Fruit fly (Drosophila melanogaster) whole organism, adult: Measurements from ENCODE around the gene Ykt6.
A peak's percentile ranks its signal among the peaks of the same experiment; 100 is the strongest.

Experiments used
- CG11617 ChIP-seq: fragments of 200-800 bp; sonication (Bioruptor generic); optimal IDR thresholded peaks from 2 replicates; lab custom pipeline; 2017; ENCODE audit warnings: mild to moderate bottlenecking, missing biosample characterization, missing genetic modification reagents, missing genetic modification characterization
- CG12768 ChIP-seq: fragments of 200-800 bp; sonication (Bioruptor generic); optimal IDR thresholded peaks from 2 replicates; lab custom pipeline; 2017; ENCODE audit warnings: missing biosample characterization, missing genetic modification characterization, mild to moderate bottlenecking, moderate library complexity, missing genetic modification reagents
- CG14711 ChIP-seq: fragments of 200-800 bp; sonication (Bioruptor generic); optimal IDR thresholded peaks from 2 replicates; lab custom pipeline; 2018; ENCODE audit warnings: missing biosample characterization, mild to moderate bottlenecking, missing genetic modification characterization, moderate library complexity
- CG1620 ChIP-seq: fragments of 200-800 bp; sonication (Bioruptor generic); optimal IDR thresholded peaks from 2 replicates; lab custom pipeline; 2016; ENCODE audit warnings: missing biosample characterization, missing genetic modification characterization
- CG33017 ChIP-seq: fragments of 200-800 bp; sonication (Bioruptor generic); optimal IDR thresholded peaks from 2 replicates; lab custom pipeline; 2018; ENCODE audit warnings: missing biosample characterization, mild to moderate bottlenecking, missing genetic modification characterization, moderate library complexity
- CG5204 ChIP-seq: fragments of 200-800 bp; sonication (Bioruptor generic); optimal IDR thresholded peaks from 2 replicates; lab custom pipeline; 2016; ENCODE audit warnings: missing biosample characterization, missing genetic modification characterization
- CG7045 ChIP-seq: fragments of 200-800 bp; sonication (Bioruptor generic); optimal IDR thresholded peaks from 2 replicates; lab custom pipeline; 2017; ENCODE audit warnings: missing biosample characterization, mild to moderate bottlenecking, missing genetic modification characterization
- CG7101 ChIP-seq: fragments of 200-800 bp; sonication (Bioruptor generic); optimal IDR thresholded peaks from 2 replicates; lab custom pipeline; 2018; ENCODE audit warnings: missing biosample characterization, mild to moderate bottlenecking, missing genetic modification characterization, moderate library complexity
- Clk ChIP-seq: fragments of 200-800 bp; sonication (Bioruptor generic); optimal IDR thresholded peaks from 2 replicates; lab custom pipeline; 2017; ENCODE audit warnings: missing biosample characterization, missing genetic modification characterization
- Crg-1 ChIP-seq: fragments of 200-800 bp; sonication (Bioruptor generic); optimal IDR thresholded peaks from 2 replicates; lab custom pipeline; 2016; ENCODE audit warnings: missing biosample characterization, missing genetic modification characterization
- Hr96 ChIP-seq: fragments of 200-800 bp; sonication (Bioruptor generic); optimal IDR thresholded peaks from 2 replicates; lab custom pipeline; 2016; ENCODE audit warnings: missing biosample characterization, missing genetic modification characterization
- Mnt ChIP-seq: fragments of 200-800 bp; sonication (Bioruptor generic); optimal IDR thresholded peaks from 2 replicates; lab custom pipeline; 2016; ENCODE audit warnings: missing biosample characterization, mild to moderate bottlenecking, missing genetic modification characterization
- bab1 ChIP-seq: fragments of 200-800 bp; sonication (Bioruptor generic); optimal IDR thresholded peaks from 3 replicates; lab custom pipeline; 2019; ENCODE audit warnings: missing biosample characterization, mild to moderate bottlenecking, missing genetic modification characterization, moderate library complexity
- cic ChIP-seq: fragments of 200-800 bp; sonication (Bioruptor generic); optimal IDR thresholded peaks from 2 replicates; lab custom pipeline; 2017; ENCODE audit warnings: missing biosample characterization, mild to moderate bottlenecking, missing genetic modification characterization, moderate library complexity
- cnc ChIP-seq, 2 experiments: fragments of >200 bp; optimal IDR thresholded peaks; 2 replicates each; lab custom pipeline; 2017
- kay ChIP-seq: fragments of 200-800 bp; sonication (Bioruptor generic); peaks from one replicate; lab custom pipeline; 2016; ENCODE audit warnings: missing biosample characterization, missing genetic modification characterization, borderline replicate concordance
- ovo ChIP-seq: fragments of 200-800 bp; sonication (Bioruptor generic); optimal IDR thresholded peaks from 2 replicates; lab custom pipeline; 2016; ENCODE audit warnings: missing biosample characterization, missing genetic modification characterization
- pad ChIP-seq: fragments of 200-800 bp; sonication (Bioruptor generic); optimal IDR thresholded peaks from 3 replicates; lab custom pipeline; 2017; ENCODE audit warnings: missing biosample characterization, missing genetic modification characterization, mild to moderate bottlenecking, moderate library complexity, missing genetic modification reagents
- tj ChIP-seq: fragments of 200-800 bp; sonication (Bioruptor generic); optimal IDR thresholded peaks from 3 replicates; lab custom pipeline; 2017; ENCODE audit warnings: missing biosample characterization, mild to moderate bottlenecking, missing genetic modification characterization, moderate library complexity
- toe ChIP-seq: fragments of 200-800 bp; sonication (Bioruptor generic); optimal IDR thresholded peaks from 2 replicates; lab custom pipeline; 2016; ENCODE audit warnings: missing biosample characterization, missing genetic modification characterization

Gene Ykt6

dm6 chrX:7935798-7936572, 15.8 kb downstream of the Ykt6 start, which contains the start of gene Ubr3:
Gene Ubr3 (plus strand): TSS chrX:7935896.
- TF ChIP-seq Mnt (peak; percentile 76), CG7045 (no peak), cic (GFP tag; lab: Kevin White, UChicago) (peak; percentile 47), Crg-1 (GFP tag; lab: Kevin White, UChicago) (peak; percentile 25), Hr96 (GFP tag; lab: Kevin White, UChicago) (no peak), CG5204 (GFP tag; lab: Kevin White, UChicago) (no peak), ovo (GFP tag; lab: Kevin White, UChicago) (no peak), bab1 (GFP tag; lab: Kevin White, UChicago) (peak; percentile 8), toe (no peak), CG33017 (tag; lab: Kevin White, UChicago) (no peak), kay (no peak), Clk (GFP tag; lab: Kevin White, UChicago) (no peak), CG1620 (GFP tag; lab: Kevin White, UChicago) (peak; percentile 48), pad (peak; percentile 49), CG12768 (no peak), tj (GFP tag; lab: Kevin White, UChicago) (peak; percentile 27), CG11617 (GFP tag; lab: Kevin White, UChicago) (peak; percentile 66), cnc (optimal IDR thresholded peaks at IDR 0.05; lab: Kevin White, UChicago) (no peak), CG7101 (tag; lab: Kevin White, UChicago) (peak; percentile 7), CG14711 (no peak)

dm6 chrX:7937588-7938481, 17.6 kb downstream of the Ykt6 start:
- peak; percentile 71 for TF ChIP-seq Clk (GFP tag; lab: Kevin White, UChicago)
- TF ChIP-seq CG1620 (GFP tag; lab: Kevin White, UChicago), result peak; percentile 79
- peak; percentile 64 for TF ChIP-seq bab1 (GFP tag; lab: Kevin White, UChicago)
- peak; percentile 92 for TF ChIP-seq CG11617 (GFP tag; lab: Kevin White, UChicago)
- TF ChIP-seq kay, result no peak
- TF ChIP-seq Crg-1 (GFP tag; lab: Kevin White, UChicago), result peak; percentile 79
- peak; percentile 89 for TF ChIP-seq pad
- TF ChIP-seq toe, result peak; percentile 60
- peak; percentile 50 for TF ChIP-seq CG14711
- TF ChIP-seq CG7101 (tag; lab: Kevin White, UChicago), result peak; percentile 75
- TF ChIP-seq cnc (optimal IDR thresholded peaks at IDR 0.05; lab: Kevin White, UChicago), result no peak
- peak; percentile 69 for TF ChIP-seq Mnt
- TF ChIP-seq CG5204 (GFP tag; lab: Kevin White, UChicago), result peak; percentile 83
- TF ChIP-seq tj (GFP tag; lab: Kevin White, UChicago), result peak; percentile 85
- TF ChIP-seq ovo (GFP tag; lab: Kevin White, UChicago), result no peak
- TF ChIP-seq CG7045, result peak; percentile 86
- TF ChIP-seq CG33017 (tag; lab: Kevin White, UChicago), result no peak
- no peak for TF ChIP-seq cic (GFP tag; lab: Kevin White, UChicago)
- peak; percentile 94 for TF ChIP-seq Hr96 (GFP tag; lab: Kevin White, UChicago)
- TF ChIP-seq CG12768, result peak; percentile 73

- TF ChIP-seq CG1620 (GFP tag; lab: Kevin White, UChicago) (no peak), Clk (GFP tag; lab: Kevin White, UChicago) (no peak), Crg-1 (GFP tag; lab: Kevin White, UChicago) (peak; percentile 33), ovo (GFP tag; lab: Kevin White, UChicago) (peak; percentile 100), Mnt (no peak), CG5204 (GFP tag; lab: Kevin White, UChicago) (peak; percentile 14), pad (peak; percentile 38), toe (no peak), CG11617 (GFP tag; lab: Kevin White, UChicago) (no peak)
Observed at dm6 chrX:7938482-7938804, 18.2 kb downstream of the Ykt6 start.

dm6 chrX:7944151-7944713, 24.0 kb downstream of the Ykt6 start:
- no peak for TF ChIP-seq kay
- no peak for TF ChIP-seq Clk (GFP tag; lab: Kevin White, UChicago)
- TF ChIP-seq CG33017 (tag; lab: Kevin White, UChicago), result no peak
- TF ChIP-seq pad, result no peak
- TF ChIP-seq tj (GFP tag; lab: Kevin White, UChicago), result no peak
- TF ChIP-seq CG11617 (GFP tag; lab: Kevin White, UChicago), result no peak
- no peak for TF ChIP-seq cnc (optimal IDR thresholded peaks at IDR 0.05; lab: Kevin White, UChicago)
- no peak for TF ChIP-seq CG7045
- TF ChIP-seq toe, result no peak
- no peak for TF ChIP-seq Crg-1 (GFP tag; lab: Kevin White, UChicago)
